Worm (Caenorhabditis elegans) whole organism, young adult: ENCODE results near the gene flh-2.
"Not testable (repeated sequence)": the region's sequence is repeated elsewhere in the genome, so short reads cannot be mapped to it uniquely, and the experiment has no call there.

Source experiments
- B0019.2 ChIP-seq: fragments of 200-800 bp; sonication (Bioruptor generic); conservative IDR thresholded peaks from 2 replicates; pipeline ENCODE4 v1.3.6; 2022; ENCODE audit warnings: missing genetic modification reagents, missing genetic modification characterization, missing compliant biosample characterization
- B0261.1 ChIP-seq: sonication (generic microtip); optimal IDR thresholded peaks from 2 replicates; lab custom pipeline; 2016; ENCODE audit warnings: mild to moderate bottlenecking, missing genetic modification characterization, moderate library complexity, missing compliant biosample characterization
- C17E4.6 ChIP-seq: fragments of 200-800 bp; sonication (Bioruptor generic); IDR thresholded peaks from 2 replicates; pipeline ENCODE4 v1.3.6; 2022; ENCODE audit warnings: missing genetic modification reagents, missing genetic modification characterization, missing compliant biosample characterization
- F10E7.11 ChIP-seq: sonication (generic microtip); optimal IDR thresholded peaks from 2 replicates; lab custom pipeline; 2017; ENCODE audit warnings: mild to moderate bottlenecking, missing genetic modification characterization, moderate library complexity, missing compliant biosample characterization
- F22D6.2 ChIP-seq: sonication (generic microtip); optimal IDR thresholded peaks from 2 replicates; lab custom pipeline; 2016; ENCODE audit warnings: mild to moderate bottlenecking, missing genetic modification characterization, missing compliant biosample characterization
- F23B12.7 ChIP-seq: sonication (generic microtip); optimal IDR thresholded peaks from 2 replicates; lab custom pipeline; 2017; ENCODE audit warnings: missing genetic modification characterization, mild to moderate bottlenecking, missing compliant biosample characterization, antibody characterized with exemption, moderate library complexity; ENCODE audit not compliant: insufficient read depth
- F37B4.10 ChIP-seq: fragments of 200-800 bp; sonication (Bioruptor generic); IDR thresholded peaks from 2 replicates; pipeline ENCODE4 v1.3.6; 2022; ENCODE audit warnings: missing genetic modification characterization, missing compliant biosample characterization
- F49E8.2 ChIP-seq: sonication (generic microtip); optimal IDR thresholded peaks from 3 replicates; lab custom pipeline; 2017; ENCODE audit warnings: missing genetic modification characterization, mild to moderate bottlenecking, missing compliant biosample characterization, antibody characterized with exemption, moderate library complexity; ENCODE audit not compliant: insufficient read depth
- F52B5.7 ChIP-seq: sonication (generic microtip); optimal IDR thresholded peaks from 2 replicates; lab custom pipeline; 2016; ENCODE audit warnings: mild to moderate bottlenecking, missing genetic modification characterization, missing compliant biosample characterization
- F55B11.4 ChIP-seq: sonication (generic microtip); optimal IDR thresholded peaks from 2 replicates; lab custom pipeline; 2016; ENCODE audit warnings: missing compliant biosample characterization, missing genetic modification characterization, borderline replicate concordance; ENCODE audit not compliant: insufficient read depth
- K11D2.4 ChIP-seq: fragments of 200-800 bp; sonication (Bioruptor generic); IDR thresholded peaks from 2 replicates; pipeline ENCODE4 v1.3.6; 2022; ENCODE audit warnings: missing genetic modification reagents, missing genetic modification characterization, missing compliant biosample characterization
- Y95B8A.8 ChIP-seq: fragments of 200-800 bp; sonication (Bioruptor generic); IDR thresholded peaks from 2 replicates; pipeline ENCODE4 v1.3.6; 2022; ENCODE audit warnings: missing genetic modification reagents, missing genetic modification characterization, missing compliant biosample characterization
- ama-1 ChIP-seq, 3 experiments: fragments of 150-350 bp in 1 of 3; sonication (generic microtip) in 2 of 3; optimal IDR thresholded peaks; 2 replicates each; lab custom pipeline; 2014 to 2018; ENCODE audit warnings: missing biosample characterization in 2 of 3, missing genetic modification characterization in 2 of 3, missing genetic modification reagents in 2 of 3
- aptf-3 ChIP-seq: fragments of 200-800 bp; sonication (Bioruptor generic); IDR thresholded peaks from 2 replicates; pipeline ENCODE4 v1.3.6; 2022; ENCODE audit warnings: missing genetic modification characterization, missing compliant biosample characterization
- attf-5 ChIP-seq: fragments of 200-800 bp; sonication (Bioruptor generic); optimal IDR thresholded peaks from 2 replicates; lab custom pipeline; 2018; ENCODE audit warnings: mild to moderate bottlenecking, missing genetic modification characterization, missing compliant biosample characterization
- cebp-1 ChIP-seq, 2 experiments: fragments of 200-800 bp in 1 of 2; sonication (Bioruptor generic) in 1 of 2; sonication (generic microtip) in 1 of 2; IDR thresholded peaks in 1 of 2; optimal IDR thresholded peaks in 1 of 2; 2 replicates each; pipeline versions ENCODE4 v1.3.6 to Lab custom; 2017 to 2022; ENCODE audit warnings: missing compliant biosample characterization in 2 of 2, missing genetic modification characterization in 2 of 2, mild to moderate bottlenecking in 1 of 2, missing genetic modification reagents in 1 of 2, moderate library complexity in 1 of 2
- ceh-100 ChIP-seq: fragments of 200-800 bp; sonication (Bioruptor generic); IDR thresholded peaks from 2 replicates; pipeline ENCODE4 v1.3.6; 2022; ENCODE audit warnings: missing genetic modification reagents, missing genetic modification characterization, missing compliant biosample characterization
- dpl-1 ChIP-seq: fragments of 150-350 bp; optimal IDR thresholded peaks from 2 replicates; lab custom pipeline; 2014; ENCODE audit warnings: missing biosample characterization, missing genetic modification reagents, missing genetic modification characterization
- fkh-3 ChIP-seq: sonication (generic microtip); optimal IDR thresholded peaks from 2 replicates; lab custom pipeline; 2016; ENCODE audit warnings: mild to moderate bottlenecking, missing genetic modification characterization, missing compliant biosample characterization
- hlh-26 ChIP-seq: fragments of 200-800 bp; sonication (Bioruptor generic); conservative IDR thresholded peaks from 2 replicates; pipeline ENCODE4 v1.3.6; 2022; ENCODE audit warnings: missing genetic modification reagents, missing genetic modification characterization, missing compliant biosample characterization
- hmg-1.2 ChIP-seq: fragments of 200-800 bp; sonication (Bioruptor generic); IDR thresholded peaks from 2 replicates; pipeline ENCODE4 v1.3.6; 2022; ENCODE audit warnings: missing genetic modification reagents, missing genetic modification characterization, missing compliant biosample characterization
- hrde-1 ChIP-seq: sonication (generic microtip); optimal IDR thresholded peaks from 2 replicates; lab custom pipeline; 2016; ENCODE audit warnings: missing genetic modification characterization, mild to moderate bottlenecking, missing compliant biosample characterization, moderate library complexity, missing genotype, missing genetic modification reagents, borderline replicate concordance
- lag-1 ChIP-seq: fragments of 200-800 bp; sonication (Bioruptor generic); IDR thresholded peaks from 2 replicates; pipeline ENCODE4 v1.3.6; 2022; ENCODE audit warnings: missing genetic modification reagents, missing genetic modification characterization, missing compliant biosample characterization
- let-526 ChIP-seq: fragments of 200-800 bp; sonication (Bioruptor generic); IDR thresholded peaks from 2 replicates; pipeline ENCODE4 v1.3.6; 2022; ENCODE audit warnings: missing genetic modification reagents, missing genetic modification characterization, missing compliant biosample characterization
- lin-40 ChIP-seq: sonication (generic microtip); optimal IDR thresholded peaks from 2 replicates; lab custom pipeline; 2016; ENCODE audit warnings: missing genetic modification characterization, mild to moderate bottlenecking, missing compliant biosample characterization, missing genotype, missing genetic modification reagents
- lsl-1 ChIP-seq: fragments of 200-800 bp; sonication (Bioruptor generic); optimal IDR thresholded peaks from 2 replicates; lab custom pipeline; 2018; ENCODE audit warnings: mild to moderate bottlenecking, missing genetic modification characterization, moderate library complexity, missing compliant biosample characterization
- madf-3 ChIP-seq: fragments of 200-800 bp; sonication (Bioruptor generic); IDR thresholded peaks from 2 replicates; pipeline ENCODE4 v1.3.6; 2022; ENCODE audit warnings: missing genetic modification reagents, missing genetic modification characterization, missing compliant biosample characterization
- mcd-1 ChIP-seq: fragments of 200-800 bp; sonication (Bioruptor generic); IDR thresholded peaks from 2 replicates; pipeline ENCODE4 v1.3.6; 2022; ENCODE audit warnings: missing genetic modification reagents, missing genetic modification characterization, missing compliant biosample characterization
- nfya-1 ChIP-seq: sonication (generic microtip); optimal IDR thresholded peaks from 2 replicates; lab custom pipeline; 2017; ENCODE audit warnings: antibody characterized with exemption, missing compliant biosample characterization, missing genetic modification characterization, borderline replicate concordance; ENCODE audit not compliant: insufficient read depth
- nfyb-1 ChIP-seq: fragments of 200-800 bp; sonication (Bioruptor generic); IDR thresholded peaks from 2 replicates; pipeline ENCODE4 v1.3.6; 2022; ENCODE audit warnings: missing genetic modification reagents, missing genetic modification characterization, missing compliant biosample characterization
- nhr-120 ChIP-seq: fragments of 200-800 bp; sonication (Bioruptor generic); IDR thresholded peaks from 2 replicates; pipeline ENCODE4 v1.3.6; 2022; ENCODE audit warnings: missing genetic modification characterization, missing compliant biosample characterization
- nhr-80 ChIP-seq: sonication (generic microtip); optimal IDR thresholded peaks from 2 replicates; lab custom pipeline; 2016; ENCODE audit warnings: missing genetic modification characterization, missing compliant biosample characterization
- pbrm-1 ChIP-seq: fragments of 200-800 bp; sonication (Bioruptor generic); IDR thresholded peaks from 2 replicates; pipeline ENCODE4 v1.3.6; 2022; ENCODE audit warnings: missing genetic modification reagents, missing genetic modification characterization, missing compliant biosample characterization
- rpc-1 ChIP-seq, 2 experiments: fragments of 150-350 bp in 1 of 2; sonication (generic microtip) in 1 of 2; optimal IDR thresholded peaks; 2 replicates each; lab custom pipeline; 2014 to 2018; ENCODE audit warnings: missing biosample characterization in 1 of 2, missing genetic modification characterization in 1 of 2, missing genetic modification reagents in 1 of 2, missing genotype in 1 of 2
- snpc-1.1 ChIP-seq: sonication (generic microtip); optimal IDR thresholded peaks from 2 replicates; lab custom pipeline; 2017; ENCODE audit warnings: missing genetic modification characterization, mild to moderate bottlenecking, missing compliant biosample characterization, antibody characterized with exemption, moderate library complexity, missing genotype, missing genetic modification reagents; ENCODE audit not compliant: insufficient read depth
- snpc-3.4 ChIP-seq: sonication (generic microtip); optimal IDR thresholded peaks from 2 replicates; lab custom pipeline; 2017; ENCODE audit warnings: missing genetic modification characterization, mild to moderate bottlenecking, missing compliant biosample characterization, antibody characterized with exemption, moderate library complexity, missing genotype, missing genetic modification reagents
- snpc-4 ChIP-seq, 5 experiments: fragments of 150-350 bp in 1 of 5; sonication (generic microtip) in 4 of 5; optimal IDR thresholded peaks; 2 replicates each; lab custom pipeline; 2014 to 2018; ENCODE audit warnings: missing genetic modification characterization in 5 of 5, missing biosample characterization in 3 of 5, antibody characterized with exemption in 2 of 5, mild to moderate bottlenecking in 2 of 5, missing compliant biosample characterization in 2 of 5, missing genotype in 2 of 5, moderate library complexity in 2 of 5, missing genetic modification reagents in 1 of 5
- tbp1 ChIP-seq: fragments of 200-800 bp; sonication (Bioruptor generic); optimal IDR thresholded peaks from 2 replicates; lab custom pipeline; 2018; ENCODE audit warnings: mild to moderate bottlenecking, missing genetic modification characterization, missing compliant biosample characterization
- xnd-1 ChIP-seq: sonication (generic microtip); optimal IDR thresholded peaks from 2 replicates; lab custom pipeline; 2016; ENCODE audit warnings: missing genotype, missing genetic modification reagents, missing genetic modification characterization, missing compliant biosample characterization
- ztf-18 ChIP-seq: sonication (generic microtip); optimal IDR thresholded peaks from 2 replicates; lab custom pipeline; 2016; ENCODE audit warnings: missing genotype, mild to moderate bottlenecking, missing genetic modification characterization, missing compliant biosample characterization
- ztf-26 ChIP-seq: sonication (generic microtip); optimal IDR thresholded peaks from 2 replicates; lab custom pipeline; 2017; ENCODE audit warnings: missing genetic modification characterization, missing compliant biosample characterization
- ztf-6 ChIP-seq: fragments of 200-800 bp; sonication (Bioruptor generic); IDR thresholded peaks from 2 replicates; pipeline ENCODE4 v1.3.6; 2022; ENCODE audit warnings: missing genetic modification reagents, missing genetic modification characterization, missing compliant biosample characterization

The flh-2 gene

DNA sequence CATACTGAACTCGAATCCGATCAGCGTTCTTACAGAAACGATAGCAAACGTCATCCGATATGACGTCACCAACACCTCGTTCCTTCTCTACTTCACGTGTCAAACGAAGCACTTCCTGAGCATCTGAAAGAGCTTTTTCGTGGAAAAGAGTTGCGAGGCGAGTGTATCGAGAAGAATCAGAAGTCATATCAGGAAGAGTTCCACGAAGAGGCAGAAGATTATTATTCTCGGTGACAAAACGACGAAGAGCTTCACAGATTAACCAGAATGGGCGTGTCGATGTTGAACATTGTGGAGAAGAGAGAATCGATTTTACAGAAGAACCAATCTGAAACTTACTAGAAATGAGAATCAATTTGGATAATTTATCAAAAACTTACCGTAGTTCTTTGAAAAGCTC lies 33.0 kb upstream of the flh-2 start:
- TF ChIP-seq attf-5 (no peak), aptf-3 (GFP tag; lab: Robert Waterston, UW) (no peak), C17E4.6 (no peak), let-526 (GFP tag; lab: Robert Waterston, UW) (no peak), B0019.2 (GFP tag; lab: Robert Waterston, UW) (no peak), nhr-80 (tag; lab: Kevin White, UChicago) (no peak), F37B4.10 (GFP tag; lab: Robert Waterston, UW) (no peak), cebp-1 (GFP tag; IDR thresholded peaks at IDR 0.05; lab: Robert Waterston, UW) (no peak), cebp-1 (tag; optimal IDR thresholded peaks at IDR 0.05; lab: Kevin White, UChicago) (no peak), nfyb-1 (no peak), hlh-26 (GFP tag; lab: Robert Waterston, UW) (no peak), ama-1 (optimal IDR thresholded peaks at IDR 0.05; lab: Kevin White, UChicago) (no peak), ama-1 (GFP tag; optimal IDR thresholded peaks at IDR 0.05; lab: Kevin White, UChicago) (no peak), xnd-1 (tag; lab: Kevin White, UChicago) (no peak), hrde-1 (tag; lab: Kevin White, UChicago) (no peak), lag-1 (GFP tag; lab: Robert Waterston, UW) (no peak), snpc-1.1 (tag; lab: Kevin White, UChicago) (no peak), F52B5.7 (tag; lab: Kevin White, UChicago) (no peak), F22D6.2 (tag; lab: Kevin White, UChicago) (no peak), madf-3 (GFP tag; lab: Robert Waterston, UW) (no peak), F10E7.11 (tag; lab: Kevin White, UChicago) (no peak)

DNA sequence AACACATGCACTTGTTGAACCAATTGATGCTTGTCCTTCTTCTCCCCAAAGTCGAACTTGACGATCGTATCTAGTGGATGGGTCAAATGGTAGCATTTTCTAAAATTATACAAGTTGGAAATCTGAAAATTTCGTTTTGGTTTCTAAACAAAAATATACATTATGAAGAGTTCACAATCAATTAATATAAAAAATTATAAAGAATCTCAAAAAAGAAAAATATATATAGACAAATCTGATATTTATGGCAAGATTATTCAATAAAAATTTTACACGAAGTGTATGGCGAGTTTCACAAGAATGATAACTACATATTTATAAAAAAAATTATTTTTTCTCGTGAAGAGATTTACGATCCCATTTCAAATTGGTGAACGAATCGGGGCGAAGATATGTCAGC lies 31.7 kb upstream of the flh-2 start, which contains the start of gene ula-1:
ula-1 (minus strand) TSS at position 101 of the 400 bp plus-strand sequence.
- no peak for TF ChIP-seq tbp1 (GFP tag; lab: Kevin White, UChicago)
- no peak for TF ChIP-seq let-526 (GFP tag; lab: Robert Waterston, UW)
- TF ChIP-seq dpl-1 (GFP tag; lab: Kevin White, UChicago), result no peak
- no peak for TF ChIP-seq snpc-3.4 (tag; lab: Kevin White, UChicago)
- TF ChIP-seq hmg-1.2 (GFP tag; lab: Robert Waterston, UW), result no peak
- TF ChIP-seq snpc-4 (GFP tag; optimal IDR thresholded peaks at IDR 0.05; lab: Kevin White, UChicago), result no peak
- TF ChIP-seq snpc-4 (tag; optimal IDR thresholded peaks at IDR 0.05; lab: Kevin White, UChicago), result no peak
- no peak for TF ChIP-seq F23B12.7
- no peak for TF ChIP-seq nfya-1 (tag; lab: Kevin White, UChicago)
- no peak for TF ChIP-seq F55B11.4 (tag; lab: Kevin White, UChicago)
- no peak for TF ChIP-seq lin-40 (tag; lab: Kevin White, UChicago)
- no peak for TF ChIP-seq F49E8.2 (tag; lab: Kevin White, UChicago)
- no peak for TF ChIP-seq F52B5.7 (tag; lab: Kevin White, UChicago)
- no peak for TF ChIP-seq B0261.1 (tag; lab: Kevin White, UChicago)
- TF ChIP-seq lsl-1 (GFP tag; lab: Kevin White, UChicago), result no peak
- TF ChIP-seq fkh-3, result no peak
- no peak for TF ChIP-seq ztf-6 (GFP tag; lab: Robert Waterston, UW)
- no peak for TF ChIP-seq madf-3 (GFP tag; lab: Robert Waterston, UW)

DNA sequence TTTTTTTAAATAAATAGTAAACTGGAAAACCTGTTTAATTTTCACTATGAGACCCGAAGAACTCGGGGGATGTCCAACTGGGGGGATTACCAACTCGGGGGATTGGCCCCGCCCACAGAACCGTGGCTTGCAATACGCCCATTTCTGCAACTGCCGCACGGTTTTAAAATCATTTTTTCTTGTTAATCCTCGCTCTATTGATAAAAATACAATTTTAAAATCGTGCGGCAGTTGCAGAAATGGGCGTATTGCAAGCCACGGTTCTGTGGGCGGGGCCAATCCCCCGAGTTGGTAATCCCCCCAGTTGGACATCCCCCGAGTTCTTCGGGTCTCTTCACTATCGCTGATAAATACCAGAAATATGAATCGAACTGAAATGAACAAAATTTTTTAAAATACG lies 29.9 kb upstream of the flh-2 start, which contains the start of gene mmab-1:
mmab-1 (minus strand) TSS at position 95 of the 400 bp plus-strand sequence.
- not testable (repeated sequence) for TF ChIP-seq snpc-4 (GFP tag; optimal IDR thresholded peaks at IDR 0.05; lab: Kevin White, UChicago); rpc-1 (tag; optimal IDR thresholded peaks at IDR 0.05; lab: Kevin White, UChicago)
- TF ChIP-seq snpc-4 (tag; optimal IDR thresholded peaks at IDR 0.05; lab: Kevin White, UChicago) (peak in 2 of 4 experiments; percentile 5 to 25), ztf-18 (tag; lab: Kevin White, UChicago) (peak; percentile 6), rpc-1 (optimal IDR thresholded peaks at IDR 0.05; lab: Kevin White, UChicago) (peak; percentile 15), Y95B8A.8 (GFP tag; lab: Robert Waterston, UW) (0 out of 2 replicates have a peak, but pooled peaks have one; percentile 12), nhr-120 (0 out of 2 replicates have a peak, but pooled peaks have one; percentile 76), K11D2.4 (peak; percentile 73), nfyb-1 (peak; percentile 55), ztf-26 (peak; percentile 8), mcd-1 (GFP tag; lab: Robert Waterston, UW) (peak; percentile 89), lin-40 (tag; lab: Kevin White, UChicago) (peak; percentile 27), ceh-100 (peak; percentile 90), pbrm-1 (GFP tag; lab: Robert Waterston, UW) (peak; percentile 55; the same call in 1 of the 2 replicates)
